Worm (Caenorhabditis elegans) whole organism, midembryonic: Measurements from ENCODE around the gene C06B8.7.

ENCODE experiments used
- cog-1 ChIP-seq: sonication (generic microtip); optimal IDR thresholded peaks from 2 replicates; lab custom pipeline; 2016; ENCODE audit warnings: missing genetic modification characterization, missing compliant biosample characterization
- flt-1 ChIP-seq: fragments of 200-800 bp; sonication (Bioruptor generic); IDR thresholded peaks from 2 replicates; pipeline ENCODE4 v1.3.6; 2022; ENCODE audit warnings: missing genetic modification characterization, missing compliant biosample characterization
- med-1 ChIP-seq: sonication (generic microtip); optimal IDR thresholded peaks from 2 replicates; lab custom pipeline; 2017; ENCODE audit warnings: missing genetic modification characterization, mild to moderate bottlenecking, missing compliant biosample characterization, antibody characterized with exemption, missing genetic modification reagents; ENCODE audit not compliant: insufficient read depth
- ref-1 ChIP-seq: fragments of 200-800 bp; sonication (Bioruptor generic); conservative IDR thresholded peaks from 2 replicates; pipeline ENCODE4 v1.3.6; 2022; ENCODE audit warnings: missing genetic modification reagents, missing genetic modification characterization, missing compliant biosample characterization
- tab-1 ChIP-seq: fragments of 200-800 bp; sonication (Bioruptor generic); IDR thresholded peaks from 2 replicates; pipeline ENCODE4 v1.3.6; 2022; ENCODE audit warnings: missing genetic modification characterization, missing compliant biosample characterization
- ztf-23 ChIP-seq: fragments of 200-800 bp; sonication (Bioruptor generic); IDR thresholded peaks from 2 replicates; pipeline ENCODE4 v1.3.6; 2022; ENCODE audit warnings: missing genetic modification reagents, missing genetic modification characterization, missing compliant biosample characterization

ce11 chrV:15465032-15465727 lies 33.4 kb upstream of the C06B8.7 start, which contains the start of gene pqn-71:
- TF ChIP-seq tab-1 (GFP tag; lab: Robert Waterston, UW) (peak; percentile 92; the same call in 1 of the 2 replicates), flt-1 (GFP tag; lab: Robert Waterston, UW) (peak; percentile 91), ztf-23 (GFP tag; lab: Robert Waterston, UW) (peak; percentile 90), cog-1 (peak; percentile 91), ref-1 (GFP tag; lab: Robert Waterston, UW) (peak; percentile 77; the same call in 1 of the 2 replicates), med-1 (GFP tag; lab: Kevin White, UChicago) (peak; percentile 68)
